Fruit fly (Drosophila melanogaster) Kc167 (cell line): ENCODE data around the gene Cyp12c1.

Source experiments
- Myc ChIP-seq: fragments of >200 bp; optimal IDR thresholded peaks from 2 replicates; lab custom pipeline; 2017; ENCODE audit warnings: missing external identifiers
- Sin3A ChIP-seq: fragments of >200 bp; optimal IDR thresholded peaks from 2 replicates; lab custom pipeline; 2018; ENCODE audit warnings: missing external identifiers
- h ChIP-seq: fragments of >200 bp; optimal IDR thresholded peaks from 3 replicates; lab custom pipeline; 2018; ENCODE audit warnings: missing external identifiers
- insv ChIP-seq: fragments of >200 bp; optimal IDR thresholded peaks from 3 replicates; lab custom pipeline; 2018; ENCODE audit warnings: missing external identifiers
- psq ChIP-seq: fragments of >200 bp; optimal IDR thresholded peaks from 2 replicates; lab custom pipeline; 2017; ENCODE audit warnings: missing external identifiers
- ttk ChIP-seq: sonication (Bioruptor generic); optimal IDR thresholded peaks from 2 replicates; lab custom pipeline; 2017; ENCODE audit warnings: missing external identifiers

- TF ChIP-seq psq (no peak), insv (lab: Kevin White, UChicago) (no peak), Myc (no peak), h (no peak), Sin3A (no peak), ttk (lab: Kevin White, UChicago) (no peak)
These were observed 49.3 kb downstream of the Cyp12c1 start for dm6 chr3L:18636782-18637181.
